Worm (Caenorhabditis elegans) whole organism, L4 larva: ENCODE data around the gene C08F11.3.
"Not testable (repeated sequence)": the region's sequence is repeated elsewhere in the genome, so short reads cannot be mapped to it uniquely, and the experiment has no call there.

Experiments used
- ZK546.5 ChIP-seq, 2 experiments: sonication (generic microtip); optimal IDR thresholded peaks; 2 replicates each; lab custom pipeline; 2017; ENCODE audit warnings: missing biosample characterization in 2 of 2, missing genetic modification characterization in 2 of 2
- daf-12 ChIP-seq: fragments of 150-350 bp; optimal IDR thresholded peaks from 2 replicates; lab custom pipeline; 2014; ENCODE audit warnings: missing biosample characterization, missing genetic modification reagents, missing genetic modification characterization
- dpl-1 ChIP-seq: fragments of 150-350 bp; optimal IDR thresholded peaks from 2 replicates; lab custom pipeline; 2014; ENCODE audit warnings: missing biosample characterization, missing genetic modification reagents, missing genetic modification characterization
- lin-39 ChIP-seq: fragments of 150-350 bp; optimal IDR thresholded peaks from 2 replicates; lab custom pipeline; 2014; ENCODE audit warnings: missing biosample characterization, missing genetic modification reagents, missing genetic modification characterization
- nhr-10 ChIP-seq: fragments of 150-350 bp; optimal IDR thresholded peaks from 2 replicates; lab custom pipeline; 2014; ENCODE audit warnings: missing biosample characterization, missing genetic modification characterization
- nhr-102 ChIP-seq: sonication (generic microtip); optimal IDR thresholded peaks from 2 replicates; lab custom pipeline; 2016; ENCODE audit warnings: mild to moderate bottlenecking, missing genetic modification characterization, moderate library complexity, missing compliant biosample characterization
- nhr-11 ChIP-seq: fragments of 150-350 bp; optimal IDR thresholded peaks from 2 replicates; lab custom pipeline; 2014; ENCODE audit warnings: missing biosample characterization, missing genetic modification characterization
- nhr-28 ChIP-seq: fragments of 150-350 bp; optimal IDR thresholded peaks from 2 replicates; lab custom pipeline; 2014; ENCODE audit warnings: missing biosample characterization, missing genetic modification characterization
- php-3 ChIP-seq: fragments of 200-800 bp; sonication (Bioruptor generic); IDR thresholded peaks from 2 replicates; pipeline ENCODE4 v1.3.6; 2022; ENCODE audit warnings: missing genetic modification reagents, missing genetic modification characterization, missing compliant biosample characterization
- snpc-4 ChIP-seq: fragments of 150-350 bp; optimal IDR thresholded peaks from 2 replicates; lab custom pipeline; 2014; ENCODE audit warnings: missing biosample characterization, missing genetic modification characterization

ce11 chrIV:13578953-13579352 lies 40.4 kb upstream of the C08F11.3 start, which contains the start of gene sru-16:
- not testable (repeated sequence) for TF ChIP-seq daf-12 (tag; lab: Kevin White, UChicago); nhr-10 (tag; lab: Kevin White, UChicago); nhr-11; dpl-1; php-3 (GFP tag; lab: Robert Waterston, UW); nhr-28 (tag; lab: Kevin White, UChicago); lin-39 (tag; lab: Kevin White, UChicago); nhr-102 (tag; lab: Kevin White, UChicago); snpc-4 (tag; lab: Kevin White, UChicago); ZK546.5 (tag; optimal IDR thresholded peaks at IDR 0.05; lab: Kevin White, UChicago)
